Fruit fly (Drosophila melanogaster) whole organism, pupa: Measurements from ENCODE around the gene SIDL.

ENCODE experiments used
- CG10348 ChIP-seq: fragments of 200-800 bp; sonication (Bioruptor generic); IDR thresholded peaks from 2 replicates; pipeline ENCODE4 v1.3.6; 2022; ENCODE audit warnings: missing biosample characterization, missing genetic modification characterization
- CG12605 ChIP-seq: fragments of 200-800 bp; sonication (Bioruptor generic); IDR thresholded peaks from 2 replicates; pipeline ENCODE4 v1.3.6; 2022; ENCODE audit warnings: missing biosample characterization, missing genetic modification characterization
- CG13204 ChIP-seq: fragments of 200-800 bp; sonication (Bioruptor generic); optimal IDR thresholded peaks from 2 replicates; lab custom pipeline; 2018; ENCODE audit warnings: missing biosample characterization, mild to moderate bottlenecking, missing genetic modification characterization, moderate library complexity
- CG14655 ChIP-seq: fragments of 200-800 bp; sonication (Bioruptor generic); optimal IDR thresholded peaks from 3 replicates; lab custom pipeline; 2017; ENCODE audit warnings: mild to moderate bottlenecking, missing biosample characterization, missing genetic modification reagents, missing genetic modification characterization
- CG15710 ChIP-seq: fragments of 200-800 bp; sonication (Bioruptor generic); optimal IDR thresholded peaks from 2 replicates; lab custom pipeline; 2018; ENCODE audit warnings: missing biosample characterization, mild to moderate bottlenecking, missing genetic modification characterization, moderate library complexity
- CG17806 ChIP-seq: fragments of 200-800 bp; sonication (Bioruptor generic); optimal IDR thresholded peaks from 2 replicates; lab custom pipeline; 2018; ENCODE audit warnings: missing biosample characterization, mild to moderate bottlenecking, missing genetic modification characterization, moderate library complexity
- CG32121 ChIP-seq: fragments of 200-800 bp; sonication (Bioruptor generic); IDR thresholded peaks from 2 replicates; pipeline ENCODE4 v1.3.6; 2022; ENCODE audit warnings: missing biosample characterization, missing genetic modification characterization
- CG34367 ChIP-seq: fragments of 200-800 bp; sonication (Bioruptor generic); optimal IDR thresholded peaks from 2 replicates; lab custom pipeline; 2018; ENCODE audit warnings: missing biosample characterization, mild to moderate bottlenecking, missing genetic modification characterization
- CG4496 ChIP-seq: fragments of 200-800 bp; sonication (Bioruptor generic); IDR thresholded peaks from 3 replicates; pipeline ENCODE4 v1.3.6; 2022; ENCODE audit warnings: missing biosample characterization, missing genetic modification characterization
- CG8159 ChIP-seq: fragments of 200-800 bp; sonication (Bioruptor generic); optimal IDR thresholded peaks from 3 replicates; lab custom pipeline; 2018; ENCODE audit warnings: missing biosample characterization, mild to moderate bottlenecking, missing genetic modification characterization, moderate library complexity
- CG8301 ChIP-seq: fragments of 200-800 bp; sonication (Bioruptor generic); optimal IDR thresholded peaks from 2 replicates; lab custom pipeline; 2018; ENCODE audit warnings: missing biosample characterization, mild to moderate bottlenecking, missing genetic modification characterization
- CG9948 ChIP-seq: fragments of 200-800 bp; sonication (Bioruptor generic); optimal IDR thresholded peaks from 2 replicates; lab custom pipeline; 2018; ENCODE audit warnings: missing biosample characterization, mild to moderate bottlenecking, missing genetic modification characterization, moderate library complexity
- D1 ChIP-seq: fragments of 200-800 bp; sonication (Bioruptor generic); optimal IDR thresholded peaks from 2 replicates; lab custom pipeline; 2018; ENCODE audit warnings: missing biosample characterization, mild to moderate bottlenecking, missing genetic modification characterization, moderate library complexity
- EcR ChIP-seq: fragments of 200-800 bp; sonication (Bioruptor generic); optimal IDR thresholded peaks from 3 replicates; lab custom pipeline; 2019; ENCODE audit warnings: missing biosample characterization, missing genetic modification characterization, mild to moderate bottlenecking, moderate library complexity, missing genetic modification reagents
- Ets98B ChIP-seq: fragments of 200-800 bp; sonication (Bioruptor generic); IDR thresholded peaks from 2 replicates; pipeline ENCODE4 v1.3.6; 2022; ENCODE audit warnings: missing biosample characterization, missing genetic modification characterization
- Pif1A ChIP-seq: fragments of 200-800 bp; sonication (Bioruptor generic); optimal IDR thresholded peaks from 3 replicates; lab custom pipeline; 2016; ENCODE audit warnings: missing biosample characterization, missing genetic modification characterization
- Pif1B ChIP-seq: fragments of 200-800 bp; sonication (Bioruptor generic); optimal IDR thresholded peaks from 3 replicates; lab custom pipeline; 2016; ENCODE audit warnings: missing biosample characterization, missing genetic modification characterization
- Snoo ChIP-seq: fragments of 200-800 bp; sonication (Bioruptor generic); optimal IDR thresholded peaks from 3 replicates; lab custom pipeline; 2017; ENCODE audit warnings: missing biosample characterization, mild to moderate bottlenecking, missing genetic modification characterization, inconsistent platforms
- fd96Ca ChIP-seq: fragments of 200-800 bp; sonication (Bioruptor generic); IDR thresholded peaks from 3 replicates; pipeline ENCODE4 v1.3.6; 2022; ENCODE audit warnings: missing biosample characterization, missing genetic modification characterization
- gl ChIP-seq: fragments of 200-800 bp; sonication (Bioruptor generic); optimal IDR thresholded peaks from 2 replicates; lab custom pipeline; 2018; ENCODE audit warnings: missing biosample characterization, mild to moderate bottlenecking, missing genetic modification characterization
- rn ChIP-seq: fragments of 200-800 bp; sonication (Bioruptor generic); IDR thresholded peaks from 2 replicates; pipeline ENCODE4 v1.3.6; 2022; ENCODE audit warnings: missing biosample characterization, missing genetic modification characterization

SIDL gene

dm6 chr3R:15225279-15225730 is 6.6 kb upstream of the SIDL start, which contains the start of the genes CG31344 and Caf1-55:
TSS of gene CG31344 (minus strand) at chr3R:15225329.
TSS of gene Caf1-55 (plus strand) at chr3R:15225576.
- TF ChIP-seq CG15710 (tag; lab: Kevin White, UChicago) (no peak), CG10348 (GFP tag; lab: Robert Waterston, UW) (no peak), gl (tag; lab: Kevin White, UChicago) (no peak), CG17806 (tag; lab: Kevin White, UChicago) (no peak), CG13204 (GFP tag; lab: Kevin White, UChicago) (no peak), CG34367 (tag; lab: Kevin White, UChicago) (no peak), EcR (GFP tag; lab: Kevin White, UChicago) (peak; percentile 12), CG8159 (no peak)

- TF ChIP-seq CG13204 (GFP tag; lab: Kevin White, UChicago) (no peak), CG32121 (GFP tag; lab: Robert Waterston, UW) (no peak), CG34367 (tag; lab: Kevin White, UChicago) (no peak), Pif1B (GFP tag; lab: Kevin White, UChicago) (no peak), CG9948 (tag; lab: Kevin White, UChicago) (no peak), fd96Ca (GFP tag; lab: Robert Waterston, UW) (no peak), CG15710 (tag; lab: Kevin White, UChicago) (no peak), EcR (GFP tag; lab: Kevin White, UChicago) (no peak), D1 (no peak), CG4496 (no peak), CG10348 (GFP tag; lab: Robert Waterston, UW) (no peak), CG14655 (GFP tag; lab: Kevin White, UChicago) (no peak), Snoo (tag; lab: Kevin White, UChicago) (no peak), CG8301 (tag; lab: Kevin White, UChicago) (no peak), gl (tag; lab: Kevin White, UChicago) (no peak), CG8159 (no peak), Ets98B (no peak), rn (GFP tag; lab: Robert Waterston, UW) (no peak), Pif1A (no peak), CG12605 (GFP tag; lab: Robert Waterston, UW) (no peak)
Observed at dm6 chr3R:15222973-15223372, 4.3 kb upstream of the SIDL start, which contains the start of gene Polr2G. TSS of gene Polr2G (minus strand) at chr3R:15223180.

dm6 chr3R:15213362-15213989 is 5.2 kb downstream of the SIDL start, which contains the start of the genes CG6654 and CG4210:
TSS of gene CG6654 (minus strand) at chr3R:15213658.
TSS of gene CG4210 (plus strand) at chr3R:15213974.
- TF ChIP-seq CG13204 (GFP tag; lab: Kevin White, UChicago): no peak
- no peak for TF ChIP-seq CG15710 (tag; lab: Kevin White, UChicago)
- TF ChIP-seq CG10348 (GFP tag; lab: Robert Waterston, UW): no peak

- no peak for TF ChIP-seq CG8159
- no peak for TF ChIP-seq CG14655 (GFP tag; lab: Kevin White, UChicago)
- TF ChIP-seq CG4496: peak; percentile 71
- no peak for TF ChIP-seq CG13204 (GFP tag; lab: Kevin White, UChicago)
- no peak for TF ChIP-seq CG10348 (GFP tag; lab: Robert Waterston, UW)
- peak; percentile 68 for TF ChIP-seq Ets98B
- peak; percentile 32 for TF ChIP-seq CG15710 (tag; lab: Kevin White, UChicago)
- TF ChIP-seq CG9948 (tag; lab: Kevin White, UChicago): no peak
- no peak for TF ChIP-seq Pif1B (GFP tag; lab: Kevin White, UChicago)
- no peak for TF ChIP-seq gl (tag; lab: Kevin White, UChicago)
- 0 out of 2 replicates have a peak, but pooled peaks have one; percentile 24 for TF ChIP-seq CG32121 (GFP tag; lab: Robert Waterston, UW)
- no peak for TF ChIP-seq Pif1A
- TF ChIP-seq CG17806 (tag; lab: Kevin White, UChicago): no peak
- TF ChIP-seq Snoo (tag; lab: Kevin White, UChicago): peak; percentile 34
- TF ChIP-seq D1: no peak
- TF ChIP-seq EcR (GFP tag; lab: Kevin White, UChicago): no peak
- TF ChIP-seq CG8301 (tag; lab: Kevin White, UChicago): no peak
- TF ChIP-seq CG34367 (tag; lab: Kevin White, UChicago): no peak
- TF ChIP-seq rn (GFP tag; lab: Robert Waterston, UW): peak; percentile 32; the same call in 1 of the 2 replicates
- peak; percentile 68; the same call in 2 of the 3 replicates for TF ChIP-seq fd96Ca (GFP tag; lab: Robert Waterston, UW)
- no peak; the same call in 1 of the 2 replicates for TF ChIP-seq CG12605 (GFP tag; lab: Robert Waterston, UW)
Observed at dm6 chr3R:15208712-15209499, 9.8 kb downstream of the SIDL start, which contains the start of the genes Spn88Eb and Mau2. TSS of gene Spn88Eb (minus strand) at chr3R:15208762. TSS of gene Mau2 (plus strand) at chr3R:15209204.

dm6 chr3R:15206273-15206672 is 12.4 kb downstream of the SIDL start, which contains the start of gene Spn88Ea:
TSS of gene Spn88Ea (minus strand) at chr3R:15206447.
- TF ChIP-seq EcR (GFP tag; lab: Kevin White, UChicago) (peak; percentile 20), Pif1B (GFP tag; lab: Kevin White, UChicago) (no peak), Snoo (tag; lab: Kevin White, UChicago) (no peak), gl (tag; lab: Kevin White, UChicago) (no peak), Pif1A (no peak), CG8159 (no peak), Ets98B (peak; percentile 40; the same call in 1 of the 2 replicates), CG10348 (GFP tag; lab: Robert Waterston, UW) (no peak), CG32121 (GFP tag; lab: Robert Waterston, UW) (no peak), rn (GFP tag; lab: Robert Waterston, UW) (no peak), CG17806 (tag; lab: Kevin White, UChicago) (no peak), CG4496 (no peak), fd96Ca (GFP tag; lab: Robert Waterston, UW) (no peak), CG34367 (tag; lab: Kevin White, UChicago) (no peak)
- TF ChIP-seq, all 21 proteins: peak for 2
